Fruit fly (Drosophila melanogaster): ENCODE results near the gene D19A.

D19A gene

DNA sequence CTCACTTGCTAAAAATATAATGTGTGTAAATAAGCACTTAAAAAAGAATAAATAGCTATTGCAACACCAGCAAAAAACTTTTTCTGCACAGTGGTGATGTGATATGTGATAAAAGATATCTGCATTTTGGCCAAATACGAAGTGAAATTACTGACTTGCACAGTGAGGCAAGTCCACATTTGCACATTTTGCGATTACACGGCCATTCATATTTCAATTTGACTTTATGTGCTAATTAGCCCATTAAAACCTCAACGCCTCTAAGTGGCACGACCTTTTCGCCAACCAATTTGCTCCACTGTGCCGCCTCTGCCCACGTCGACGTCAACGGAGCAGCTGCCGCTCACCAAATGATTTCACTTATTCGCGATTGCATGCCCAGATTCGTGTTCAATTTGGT is 31.3 kb upstream of the D19A start, which contains the start of gene CG33946 (continued):
- TF ChIP-seq CG10654 (GFP tag; optimal IDR thresholded peaks at IDR 0.05) (peak; percentile 21), chn (GFP tag; optimal IDR thresholded peaks at IDR 0.05) (peak; percentile 33), CG8765 (GFP tag; IDR thresholded peaks at IDR 0.05) (peak; percentile 46; the same call in 1 of the 2 replicates), CG2120 (GFP tag; optimal IDR thresholded peaks at IDR 0.05) (no peak), ssp (GFP tag; IDR thresholded peaks at IDR 0.05) (no peak), CG32772 (GFP tag; IDR thresholded peaks at IDR 0.05) (peak; percentile 26; the same call in 1 of the 2 replicates), shn (GFP tag; optimal IDR thresholded peaks at IDR 0.05) (peak; percentile 25), lmd (GFP tag; IDR thresholded peaks at IDR 0.05) (peak; percentile 61), CG4424 (GFP tag; optimal IDR thresholded peaks at IDR 0.05) (peak; percentile 35), CG14441 (GFP tag; IDR thresholded peaks at IDR 0.05) (peak; percentile 57), Taf1 (GFP tag; IDR thresholded peaks at IDR 0.05) (no peak), CG10959 (GFP tag; IDR thresholded peaks at IDR 0.05) (peak; percentile 58), klu (GFP tag; IDR thresholded peaks at IDR 0.05) (0 out of 2 replicates have a peak, but pooled peaks have one; percentile 15), onecut (GFP tag; IDR thresholded peaks at IDR 0.05) (no peak), sens (GFP tag) (peak; percentile 88), CG8281 (tag; optimal IDR thresholded peaks at IDR 0.05) (no peak), sisA (GFP tag; IDR thresholded peaks at IDR 0.05) (peak; percentile 48), Lim3 (GFP tag; IDR thresholded peaks at IDR 0.05) (no peak), row (GFP tag; IDR thresholded peaks at IDR 0.05) (peak; percentile 53), bsh (GFP tag; optimal IDR thresholded peaks at IDR 0.05) (peak in 1 of 2 experiments; percentile 47), lilli (GFP tag; optimal IDR thresholded peaks at IDR 0.05) (peak; percentile 13), eve (GFP tag; optimal IDR thresholded peaks at IDR 0.05) (peak in 1 of 2 experiments; percentile 15), Chrac-16 (GFP tag; optimal IDR thresholded peaks at IDR 0.05) (peak; percentile 34), CG14667 (GFP tag; IDR thresholded peaks at IDR 0.05) (0 out of 2 replicates have a peak, but pooled peaks have one; percentile 5), wdn (GFP tag; IDR thresholded peaks at IDR 0.05) (peak; percentile 9; the same call in 1 of the 2 replicates), danr (GFP tag; IDR thresholded peaks at IDR 0.05) (0 out of 2 replicates have a peak, but pooled peaks have one; percentile 15), ind (GFP tag; optimal IDR thresholded peaks at IDR 0.05) (peak; percentile 2), CG8944 (GFP tag; optimal IDR thresholded peaks at IDR 0.05) (peak; percentile 32), CG8290 (GFP tag; optimal IDR thresholded peaks at IDR 0.05) (no peak), CG8290 (tag; optimal IDR thresholded peaks at IDR 0.05) (peak in 1 of 2 experiments; percentile 0), dpn (GFP tag; optimal IDR thresholded peaks at IDR 0.05) (peak in 1 of 2 experiments; percentile 40), Sox102F (GFP tag; optimal IDR thresholded peaks at IDR 0.05) (peak; percentile 20), CG17912 (GFP tag; optimal IDR thresholded peaks at IDR 0.05) (no peak), Ada2b (GFP tag; IDR thresholded peaks at IDR 0.05) (peak; percentile 53), prd (optimal IDR thresholded peaks at IDR 0.05) (no peak), prd (GFP tag; IDR thresholded peaks at IDR 0.05) (peak; percentile 73; the same call in 2 of the 3 replicates), unpg (GFP tag; optimal IDR thresholded peaks at IDR 0.05) (no peak), D19A (tag; optimal IDR thresholded peaks at IDR 0.05) (no peak), pum (GFP tag; optimal IDR thresholded peaks at IDR 0.05) (peak; percentile 6), ci (GFP tag; IDR thresholded peaks at IDR 0.05) (0 out of 3 replicates have a peak, but pooled peaks have one; percentile 56), CG11504 (tag; optimal IDR thresholded peaks at IDR 0.05) (peak; percentile 13), Adf1 (GFP tag; IDR thresholded peaks at IDR 0.05) (peak; percentile 16), dysf (GFP tag; IDR thresholded peaks at IDR 0.05) (peak; percentile 24; the same call in 1 of the 3 replicates), NfI (GFP tag; optimal IDR thresholded peaks at IDR 0.05) (peak; percentile 21), phol (tag; optimal IDR thresholded peaks at IDR 0.05) (peak; percentile 43), Hsf (GFP tag; optimal IDR thresholded peaks at IDR 0.05) (peak; percentile 25), mam (GFP tag; optimal IDR thresholded peaks at IDR 0.05) (peak; percentile 5), CkIIα-i1 (GFP tag; IDR thresholded peaks at IDR 0.05) (no peak), CG10979 (tag; optimal IDR thresholded peaks at IDR 0.05) (peak; percentile 20), CG33213 (GFP tag; optimal IDR thresholded peaks at IDR 0.05) (no peak), CG4617 (GFP tag; optimal IDR thresholded peaks at IDR 0.05; ENCODE audit: borderline replicate concordance) (no peak), CG4820 (GFP tag; optimal IDR thresholded peaks at IDR 0.05) (peak; percentile 23), pros (GFP tag; optimal IDR thresholded peaks at IDR 0.05) (no peak)
